Fruit fly (Drosophila melanogaster) whole organism, embryonic: Measurements from ENCODE around the gene Ttc19.
A peak's percentile ranks its signal among the peaks of the same experiment; 100 is the strongest.

Experiments used
- CG1024 ChIP-seq: fragments of 200-800 bp; sonication (Bioruptor generic); IDR thresholded peaks from 2 replicates; pipeline ENCODE4 v1.3.6; 2022; ENCODE audit warnings: missing biosample characterization, missing genetic modification characterization
- CG10462 ChIP-seq: fragments of 200-800 bp; sonication (Bioruptor generic); optimal IDR thresholded peaks from 2 replicates; lab custom pipeline; 2016; ENCODE audit warnings: missing biosample characterization, missing genetic modification characterization
- CG11456 ChIP-seq: fragments of 200-800 bp; sonication (Bioruptor generic); IDR thresholded peaks from 3 replicates; pipeline ENCODE4 v1.3.6; 2022; ENCODE audit warnings: missing biosample characterization, missing genetic modification characterization
- CG11560 ChIP-seq: fragments of 200-800 bp; sonication (Bioruptor generic); IDR thresholded peaks from 3 replicates; pipeline ENCODE4 v1.3.6; 2022; ENCODE audit warnings: missing biosample characterization, missing genetic modification characterization
- CG12071 ChIP-seq: fragments of 200-800 bp; sonication (Bioruptor generic); optimal IDR thresholded peaks from 3 replicates; lab custom pipeline; 2018; ENCODE audit warnings: missing biosample characterization, mild to moderate bottlenecking, missing genetic modification characterization
- CG12236 ChIP-seq: fragments of 200-800 bp; sonication (Bioruptor generic); optimal IDR thresholded peaks from 2 replicates; lab custom pipeline; 2016; ENCODE audit warnings: missing biosample characterization, missing genetic modification characterization
- CG16813 ChIP-seq: fragments of 200-800 bp; sonication (Bioruptor generic); IDR thresholded peaks from 3 replicates; pipeline ENCODE4 v1.3.6; 2022; ENCODE audit warnings: missing biosample characterization, missing genetic modification characterization; ENCODE audit not compliant: partially characterized antibody
- CG18262 ChIP-seq: fragments of 200-800 bp; optimal IDR thresholded peaks from 3 replicates; lab custom pipeline; 2019; ENCODE audit warnings: missing biosample characterization, mild to moderate bottlenecking, missing genetic modification characterization, moderate library complexity
- CG2116 ChIP-seq: fragments of 200-800 bp; sonication (Bioruptor generic); optimal IDR thresholded peaks from 3 replicates; lab custom pipeline; 2018; ENCODE audit warnings: missing biosample characterization, mild to moderate bottlenecking, missing genetic modification characterization
- CG3281 ChIP-seq: fragments of 200-800 bp; sonication (Bioruptor generic); optimal IDR thresholded peaks from 3 replicates; lab custom pipeline; 2017; ENCODE audit warnings: missing biosample characterization, mild to moderate bottlenecking, missing genetic modification characterization
- CG3995 ChIP-seq: fragments of 200-800 bp; sonication (Bioruptor generic); optimal IDR thresholded peaks from 3 replicates; lab custom pipeline; 2016; ENCODE audit warnings: missing biosample characterization, missing genetic modification characterization
- CG4360 ChIP-seq: fragments of 200-800 bp; sonication (Bioruptor generic); IDR thresholded peaks from 2 replicates; pipeline ENCODE4 v1.3.6; 2022; ENCODE audit warnings: missing biosample characterization, missing genetic modification characterization
- CG4820 ChIP-seq: fragments of 200-800 bp; sonication (Bioruptor generic); optimal IDR thresholded peaks from 3 replicates; lab custom pipeline; 2016; ENCODE audit warnings: missing biosample characterization, missing genetic modification characterization
- CG6813 ChIP-seq: fragments of 200-800 bp; sonication (Bioruptor generic); optimal IDR thresholded peaks from 2 replicates; lab custom pipeline; 2017; ENCODE audit warnings: missing biosample characterization, missing genetic modification characterization, mild to moderate bottlenecking, moderate library complexity, missing genetic modification reagents
- CG8924 ChIP-seq: fragments of 200-800 bp; optimal IDR thresholded peaks from 3 replicates; lab custom pipeline; 2019; ENCODE audit warnings: missing biosample characterization, mild to moderate bottlenecking, missing genetic modification characterization, moderate library complexity
- Chrac-16 ChIP-seq: fragments of 200-800 bp; sonication (Bioruptor generic); optimal IDR thresholded peaks from 3 replicates; lab custom pipeline; 2016; ENCODE audit warnings: missing biosample characterization, missing genetic modification characterization
- Gug ChIP-seq: fragments of 200-800 bp; sonication (Bioruptor generic); IDR thresholded peaks from 4 replicates; pipeline ENCODE4 v1.3.6; 2022; ENCODE audit warnings: missing biosample characterization, missing genetic modification characterization
- HHEX ChIP-seq: fragments of 200-800 bp; sonication (Bioruptor generic); optimal IDR thresholded peaks from 3 replicates; lab custom pipeline; 2017; ENCODE audit warnings: missing biosample characterization, mild to moderate bottlenecking, missing genetic modification characterization, missing genetic modification reagents
- Hey ChIP-seq: fragments of 200-800 bp; sonication (Bioruptor generic); optimal IDR thresholded peaks from 3 replicates; lab custom pipeline; 2018; ENCODE audit warnings: missing biosample characterization, mild to moderate bottlenecking, missing genetic modification characterization
- Side ChIP-seq: fragments of 200-800 bp; sonication (Bioruptor generic); optimal IDR thresholded peaks from 2 replicates; lab custom pipeline; 2016; ENCODE audit warnings: missing biosample characterization, missing genetic modification characterization
- Vsx1 ChIP-seq: fragments of 200-800 bp; sonication (Bioruptor generic); optimal IDR thresholded peaks from 2 replicates; lab custom pipeline; 2017; ENCODE audit warnings: missing biosample characterization, mild to moderate bottlenecking, missing genetic modification characterization, missing genetic modification reagents
- Xrp1 ChIP-seq: fragments of 200-800 bp; sonication (Bioruptor generic); IDR thresholded peaks from 2 replicates; pipeline ENCODE4 v1.3.6; 2022; ENCODE audit warnings: missing biosample characterization, missing genetic modification characterization
- YL-1 ChIP-seq: fragments of 200-800 bp; sonication (Bioruptor generic); optimal IDR thresholded peaks from 3 replicates; lab custom pipeline; 2017; ENCODE audit warnings: missing biosample characterization, mild to moderate bottlenecking, missing genetic modification characterization
- ap ChIP-seq: fragments of 200-800 bp; sonication (Bioruptor generic); IDR thresholded peaks from 2 replicates; pipeline ENCODE4 v1.3.6; 2022; ENCODE audit warnings: missing biosample characterization, missing genetic modification characterization
- az2 ChIP-seq: fragments of 200-800 bp; sonication (Bioruptor generic); optimal IDR thresholded peaks from 3 replicates; lab custom pipeline; 2016; ENCODE audit warnings: missing biosample characterization, missing genetic modification characterization
- cg ChIP-seq: fragments of 200-800 bp; sonication (Bioruptor generic); optimal IDR thresholded peaks from 3 replicates; lab custom pipeline; 2019; ENCODE audit warnings: missing biosample characterization, mild to moderate bottlenecking, missing genetic modification characterization, moderate library complexity
- corto ChIP-seq: fragments of 200-800 bp; sonication (Bioruptor generic); optimal IDR thresholded peaks from 2 replicates; lab custom pipeline; 2016; ENCODE audit warnings: missing biosample characterization, mild to moderate bottlenecking, missing genetic modification characterization, moderate library complexity
- crp ChIP-seq, 2 experiments: fragments of 200-800 bp; sonication (Bioruptor generic); optimal IDR thresholded peaks; 2 replicates in 1 of 2; 3 replicates in 1 of 2; lab custom pipeline; 2017; ENCODE audit warnings: missing biosample characterization in 2 of 2, missing genetic modification characterization in 2 of 2, mild to moderate bottlenecking in 1 of 2, moderate library complexity in 1 of 2
- ems ChIP-seq: fragments of 200-800 bp; sonication (Bioruptor generic); optimal IDR thresholded peaks from 3 replicates; lab custom pipeline; 2016; ENCODE audit warnings: missing biosample characterization, missing genetic modification characterization
- fd64A ChIP-seq: fragments of 200-800 bp; sonication (Bioruptor generic); optimal IDR thresholded peaks from 3 replicates; lab custom pipeline; 2018; ENCODE audit warnings: missing biosample characterization, mild to moderate bottlenecking, missing genetic modification characterization
- ham ChIP-seq: fragments of 200-800 bp; sonication (Bioruptor generic); IDR thresholded peaks from 2 replicates; pipeline ENCODE4 v1.3.6; 2022; ENCODE audit warnings: missing biosample characterization, missing genetic modification characterization
- hb ChIP-seq: fragments of 200-800 bp; sonication (Bioruptor generic); IDR thresholded peaks from 3 replicates; pipeline ENCODE4 v1.3.6; 2022; ENCODE audit warnings: missing biosample characterization, missing genetic modification characterization; ENCODE audit not compliant: partially characterized antibody
- lilli ChIP-seq: fragments of 200-800 bp; sonication (Bioruptor generic); optimal IDR thresholded peaks from 3 replicates; lab custom pipeline; 2016; ENCODE audit warnings: missing biosample characterization, missing genetic modification characterization
- lmd ChIP-seq: fragments of 200-800 bp; sonication (Bioruptor generic); IDR thresholded peaks from 2 replicates; pipeline ENCODE4 v1.3.6; 2022; ENCODE audit warnings: missing biosample characterization, missing genetic modification characterization
- mam ChIP-seq: fragments of 200-800 bp; sonication (Bioruptor generic); optimal IDR thresholded peaks from 3 replicates; lab custom pipeline; 2016; ENCODE audit warnings: missing biosample characterization, missing genetic modification characterization
- mld ChIP-seq: fragments of 200-800 bp; sonication (Bioruptor generic); IDR thresholded peaks from 3 replicates; pipeline ENCODE4 v1.3.6; 2022; ENCODE audit warnings: missing biosample characterization, missing genetic modification characterization; ENCODE audit not compliant: partially characterized antibody
- p53 ChIP-seq: fragments of 200-800 bp; sonication (Bioruptor generic); optimal IDR thresholded peaks from 2 replicates; lab custom pipeline; 2016; ENCODE audit warnings: missing biosample characterization, missing genetic modification characterization
- pfk ChIP-seq: fragments of 200-800 bp; sonication (Bioruptor generic); optimal IDR thresholded peaks from 2 replicates; lab custom pipeline; 2018; ENCODE audit warnings: missing biosample characterization, mild to moderate bottlenecking, missing genetic modification characterization, moderate library complexity
- pnt ChIP-seq: fragments of 200-800 bp; sonication (Bioruptor generic); optimal IDR thresholded peaks from 3 replicates; lab custom pipeline; 2016; ENCODE audit warnings: missing biosample characterization, missing genetic modification characterization
- sisA ChIP-seq: fragments of 200-800 bp; sonication (Bioruptor generic); IDR thresholded peaks from 2 replicates; pipeline ENCODE4 v1.3.6; 2022; ENCODE audit warnings: missing biosample characterization, missing genetic modification characterization
- sqz ChIP-seq: fragments of 200-800 bp; sonication (Bioruptor generic); optimal IDR thresholded peaks from 3 replicates; lab custom pipeline; 2018; ENCODE audit warnings: missing biosample characterization, mild to moderate bottlenecking, missing genetic modification characterization
- twi ChIP-seq: fragments of 200-800 bp; optimal IDR thresholded peaks from 2 replicates; lab custom pipeline; 2019; ENCODE audit warnings: missing biosample characterization, mild to moderate bottlenecking, missing genetic modification characterization, moderate library complexity
- z ChIP-seq: fragments of 200-800 bp; sonication (Bioruptor generic); IDR thresholded peaks from 3 replicates; pipeline ENCODE4 v1.3.6; 2022; ENCODE audit warnings: missing biosample characterization, missing genetic modification characterization

The Ttc19 gene

dm6 chr2L:19011895-19012645 lies 32.9 kb downstream of the Ttc19 start (continued):
- no peak for TF ChIP-seq hb (GFP tag; lab: Robert Waterston, UW)
- peak; percentile 73 for TF ChIP-seq CG1024
- peak; percentile 72 for TF ChIP-seq ap (GFP tag; lab: Robert Waterston, UW)
- TF ChIP-seq corto (GFP tag; lab: Kevin White, UChicago): peak; percentile 45
- no peak for TF ChIP-seq pfk (GFP tag; lab: Kevin White, UChicago)
- peak; percentile 80 for TF ChIP-seq Side (GFP tag; lab: Kevin White, UChicago)
- TF ChIP-seq sqz (GFP tag; lab: Kevin White, UChicago): peak; percentile 12
- TF ChIP-seq fd64A (GFP tag; lab: Kevin White, UChicago): peak; percentile 22
- TF ChIP-seq Gug: peak; percentile 84
- TF ChIP-seq CG4360 (GFP tag; lab: Robert Waterston, UW): peak; percentile 36; the same call in 1 of the 2 replicates
- peak; percentile 84 for TF ChIP-seq Xrp1 (GFP tag; lab: Robert Waterston, UW)
- TF ChIP-seq Chrac-16 (GFP tag; lab: Kevin White, UChicago): peak; percentile 63
- peak; percentile 75 for TF ChIP-seq CG18262 (tag; lab: Kevin White, UChicago)
- TF ChIP-seq lilli (GFP tag; lab: Kevin White, UChicago): peak; percentile 90
- TF ChIP-seq CG11456 (GFP tag; lab: Robert Waterston, UW): peak; percentile 85
- TF ChIP-seq CG12236 (GFP tag; lab: Kevin White, UChicago): peak; percentile 25
- TF ChIP-seq p53: peak; percentile 12
- peak; percentile 88 for TF ChIP-seq lmd
- no peak for TF ChIP-seq CG16813 (GFP tag; lab: Robert Waterston, UW)
- peak; percentile 27 for TF ChIP-seq cg (GFP tag; lab: Kevin White, UChicago)
- TF ChIP-seq ham (GFP tag; lab: Robert Waterston, UW): peak; percentile 54; the same call in 1 of the 2 replicates
- peak; percentile 43 for TF ChIP-seq twi (tag; lab: Kevin White, UChicago)
- peak; percentile 79 for TF ChIP-seq CG3281
- TF ChIP-seq CG10462 (GFP tag; lab: Kevin White, UChicago): peak; percentile 3
- no peak for TF ChIP-seq CG3995 (GFP tag; lab: Kevin White, UChicago)
- peak; percentile 68 for TF ChIP-seq CG4820 (GFP tag; lab: Kevin White, UChicago)
- peak in 1 of 2 experiments; percentile 24 for TF ChIP-seq crp (GFP tag; optimal IDR thresholded peaks at IDR 0.05; lab: Kevin White, UChicago)
- TF ChIP-seq pnt (GFP tag; lab: Kevin White, UChicago): peak; percentile 85
- no peak for TF ChIP-seq YL-1 (GFP tag; lab: Kevin White, UChicago)
- TF ChIP-seq Vsx1 (GFP tag; lab: Kevin White, UChicago): peak; percentile 21
- TF ChIP-seq az2 (GFP tag; lab: Kevin White, UChicago): peak; percentile 72
- peak; percentile 74 for TF ChIP-seq CG12071 (GFP tag; lab: Kevin White, UChicago)
- TF ChIP-seq CG11560 (tag; lab: Robert Waterston, UW): peak; percentile 59; the same call in 2 of the 3 replicates
- no peak for TF ChIP-seq mld (GFP tag; lab: Robert Waterston, UW)
- peak; percentile 87 for TF ChIP-seq CG8924 (tag; lab: Kevin White, UChicago)
- TF ChIP-seq z (GFP tag; lab: Robert Waterston, UW): no peak
- TF ChIP-seq ems (GFP tag; lab: Kevin White, UChicago): peak; percentile 77
- peak; percentile 87 for TF ChIP-seq sisA
- TF ChIP-seq Hey (tag; lab: Kevin White, UChicago): peak; percentile 100
- peak; percentile 70 for TF ChIP-seq CG6813 (GFP tag; lab: Kevin White, UChicago)
- TF ChIP-seq HHEX (GFP tag; lab: Kevin White, UChicago): peak; percentile 81
- TF ChIP-seq mam: peak; percentile 88
- peak; percentile 22 for TF ChIP-seq CG2116 (GFP tag; lab: Kevin White, UChicago)
